Worm (Caenorhabditis elegans) whole organism, late embryonic: ENCODE results near the gene cdc-48.2.

Source experiments
- C08G9.2 ChIP-seq: sonication (generic microtip); optimal IDR thresholded peaks from 2 replicates; lab custom pipeline; 2016; ENCODE audit warnings: mild to moderate bottlenecking, missing genetic modification characterization, moderate library complexity, missing compliant biosample characterization
- F13H6.1 ChIP-seq: sonication (generic microtip); optimal IDR thresholded peaks from 2 replicates; lab custom pipeline; 2016; ENCODE audit warnings: missing genetic modification characterization, missing compliant biosample characterization
- K02D7.2 ChIP-seq: sonication (generic microtip); optimal IDR thresholded peaks from 2 replicates; lab custom pipeline; 2017; ENCODE audit warnings: mild to moderate bottlenecking, missing genetic modification characterization, missing compliant biosample characterization
- K09A11.1 ChIP-seq: sonication (generic microtip); optimal IDR thresholded peaks from 2 replicates; lab custom pipeline; 2017; ENCODE audit warnings: antibody characterized with exemption, mild to moderate bottlenecking, missing genetic modification characterization, missing compliant biosample characterization; ENCODE audit not compliant: insufficient read depth
- T23F11.4 ChIP-seq: fragments of 200-800 bp; sonication (Bioruptor generic); optimal IDR thresholded peaks from 2 replicates; lab custom pipeline; 2018; ENCODE audit warnings: mild to moderate bottlenecking, missing genetic modification characterization, missing compliant biosample characterization
- ahr-1 ChIP-seq: sonication (generic microtip); optimal IDR thresholded peaks from 2 replicates; lab custom pipeline; 2016; ENCODE audit warnings: missing genetic modification characterization, missing compliant biosample characterization
- ama-1 ChIP-seq: fragments of 150-350 bp; optimal IDR thresholded peaks from 2 replicates; lab custom pipeline; 2014
- ceh-18 ChIP-seq: sonication (generic microtip); optimal IDR thresholded peaks from 2 replicates; lab custom pipeline; 2016; ENCODE audit warnings: missing genetic modification characterization, missing compliant biosample characterization
- ceh-19 ChIP-seq: fragments of 200-800 bp; sonication (Bioruptor generic); optimal IDR thresholded peaks from 2 replicates; lab custom pipeline; 2018; ENCODE audit warnings: mild to moderate bottlenecking, missing genetic modification characterization, missing compliant biosample characterization
- ceh-2 ChIP-seq: sonication (generic microtip); optimal IDR thresholded peaks from 2 replicates; lab custom pipeline; 2016; ENCODE audit warnings: missing genotype, missing genetic modification characterization, missing compliant biosample characterization
- ceh-22 ChIP-seq: sonication (generic microtip); optimal IDR thresholded peaks from 2 replicates; lab custom pipeline; 2017; ENCODE audit warnings: missing biosample characterization, missing genetic modification characterization
- ceh-31 ChIP-seq: sonication (generic microtip); optimal IDR thresholded peaks from 2 replicates; lab custom pipeline; 2016; ENCODE audit warnings: missing genetic modification characterization, missing compliant biosample characterization
- ceh-48 ChIP-seq: sonication (generic microtip); optimal IDR thresholded peaks from 2 replicates; lab custom pipeline; 2016; ENCODE audit warnings: missing genetic modification characterization, inconsistent platforms, missing compliant biosample characterization
- ceh-6 ChIP-seq: fragments of 200-800 bp; sonication (Bioruptor generic); optimal IDR thresholded peaks from 2 replicates; lab custom pipeline; 2018; ENCODE audit warnings: mild to moderate bottlenecking, missing genetic modification characterization, missing compliant biosample characterization
- ceh-9 ChIP-seq: sonication (generic microtip); optimal IDR thresholded peaks from 2 replicates; lab custom pipeline; 2016; ENCODE audit warnings: mild to moderate bottlenecking, missing genetic modification characterization, inconsistent platforms, missing compliant biosample characterization
- che-1 ChIP-seq: sonication (generic microtip); optimal IDR thresholded peaks from 2 replicates; lab custom pipeline; 2016; ENCODE audit warnings: mild to moderate bottlenecking, missing genetic modification characterization, missing compliant biosample characterization
- dve-1 ChIP-seq: sonication (generic microtip); optimal IDR thresholded peaks from 2 replicates; lab custom pipeline; 2017; ENCODE audit warnings: antibody characterized with exemption, mild to moderate bottlenecking, missing genetic modification characterization, missing compliant biosample characterization
- elt-2 ChIP-seq: sonication (generic microtip); optimal IDR thresholded peaks from 2 replicates; lab custom pipeline; 2016; ENCODE audit warnings: missing genetic modification reagents, missing genetic modification characterization, missing compliant biosample characterization
- elt-4 ChIP-seq: sonication (generic microtip); optimal IDR thresholded peaks from 2 replicates; lab custom pipeline; 2016; ENCODE audit warnings: missing genetic modification characterization, missing compliant biosample characterization
- ets-4 ChIP-seq: sonication (generic microtip); optimal IDR thresholded peaks from 2 replicates; lab custom pipeline; 2016; ENCODE audit warnings: missing genetic modification characterization, missing compliant biosample characterization
- eyg-1 ChIP-seq: sonication (generic microtip); optimal IDR thresholded peaks from 2 replicates; lab custom pipeline; 2016; ENCODE audit warnings: missing genotype, missing genetic modification characterization, missing compliant biosample characterization
- fax-1 ChIP-seq: sonication (generic microtip); optimal IDR thresholded peaks from 2 replicates; lab custom pipeline; 2016; ENCODE audit warnings: missing genotype, missing genetic modification characterization, missing compliant biosample characterization
- fkh-6 ChIP-seq: sonication (generic microtip); optimal IDR thresholded peaks from 2 replicates; lab custom pipeline; 2016; ENCODE audit warnings: missing genetic modification characterization, missing compliant biosample characterization
- gmeb-2 ChIP-seq: sonication (generic microtip); optimal IDR thresholded peaks from 2 replicates; lab custom pipeline; 2016; ENCODE audit warnings: missing genetic modification characterization, inconsistent platforms, missing compliant biosample characterization
- hlh-13 ChIP-seq: fragments of 200-800 bp; sonication (Bioruptor generic); optimal IDR thresholded peaks from 2 replicates; lab custom pipeline; 2018; ENCODE audit warnings: mild to moderate bottlenecking, missing genetic modification characterization, missing compliant biosample characterization
- hlh-15 ChIP-seq: sonication (generic microtip); optimal IDR thresholded peaks from 2 replicates; lab custom pipeline; 2016; ENCODE audit warnings: missing genetic modification characterization, missing compliant biosample characterization
- hlh-30 ChIP-seq: sonication (generic microtip); optimal IDR thresholded peaks from 2 replicates; lab custom pipeline; 2017; ENCODE audit warnings: antibody characterized with exemption, missing genetic modification characterization, missing compliant biosample characterization; ENCODE audit not compliant: insufficient read depth
- lim-6 ChIP-seq: sonication (generic microtip); optimal IDR thresholded peaks from 2 replicates; lab custom pipeline; 2016; ENCODE audit warnings: missing genetic modification characterization, missing compliant biosample characterization
- lin-11 ChIP-seq: fragments of 200-800 bp; sonication (Bioruptor generic); optimal IDR thresholded peaks from 2 replicates; lab custom pipeline; 2018; ENCODE audit warnings: mild to moderate bottlenecking, missing genetic modification characterization, missing compliant biosample characterization
- madf-2 ChIP-seq: sonication (generic microtip); optimal IDR thresholded peaks from 2 replicates; lab custom pipeline; 2017; ENCODE audit warnings: missing genetic modification characterization, missing compliant biosample characterization
- mec-3 ChIP-seq: sonication (generic microtip); optimal IDR thresholded peaks from 2 replicates; lab custom pipeline; 2016; ENCODE audit warnings: borderline replicate concordance, missing genetic modification characterization, missing compliant biosample characterization
- nfya-1 ChIP-seq: sonication (generic microtip); optimal IDR thresholded peaks from 2 replicates; lab custom pipeline; 2017; ENCODE audit warnings: missing genetic modification characterization, mild to moderate bottlenecking, missing compliant biosample characterization, antibody characterized with exemption, moderate library complexity
- nhr-232 ChIP-seq: sonication (generic microtip); optimal IDR thresholded peaks from 2 replicates; lab custom pipeline; 2016; ENCODE audit warnings: missing genetic modification characterization, missing compliant biosample characterization
- odd-2 ChIP-seq: sonication (generic microtip); optimal IDR thresholded peaks from 2 replicates; lab custom pipeline; 2017; ENCODE audit warnings: antibody characterized with exemption, mild to moderate bottlenecking, missing genetic modification characterization, missing compliant biosample characterization
- pag-3 ChIP-seq: sonication (generic microtip); optimal IDR thresholded peaks from 2 replicates; lab custom pipeline; 2016; ENCODE audit warnings: missing compliant biosample characterization, missing genetic modification characterization, borderline replicate concordance
- pat-9 ChIP-seq: fragments of 200-800 bp; sonication (Bioruptor generic); optimal IDR thresholded peaks from 2 replicates; lab custom pipeline; 2018; ENCODE audit warnings: mild to moderate bottlenecking, missing genetic modification characterization, moderate library complexity, missing compliant biosample characterization
- pha-2 ChIP-seq: sonication (generic microtip); optimal IDR thresholded peaks from 2 replicates; lab custom pipeline; 2017; ENCODE audit warnings: mild to moderate bottlenecking, missing genetic modification characterization, missing compliant biosample characterization
- pha-4 ChIP-seq: fragments of 150-350 bp; optimal IDR thresholded peaks from 2 replicates; lab custom pipeline; 2018; ENCODE audit warnings: missing biosample characterization, missing genetic modification reagents, missing genetic modification characterization
- pqm-1 ChIP-seq: sonication (generic microtip); optimal IDR thresholded peaks from 2 replicates; lab custom pipeline; 2016; ENCODE audit warnings: missing genetic modification characterization, missing compliant biosample characterization
- pros-1 ChIP-seq: fragments of 150-350 bp; optimal IDR thresholded peaks from 2 replicates; lab custom pipeline; 2014; ENCODE audit warnings: missing biosample characterization, missing genetic modification reagents, missing genetic modification characterization
- ref-2 ChIP-seq: sonication (generic microtip); optimal IDR thresholded peaks from 2 replicates; lab custom pipeline; 2016; ENCODE audit warnings: missing genetic modification characterization, missing compliant biosample characterization
- sdc-2 ChIP-seq: sonication (generic microtip); optimal IDR thresholded peaks from 2 replicates; lab custom pipeline; 2016; ENCODE audit warnings: missing genotype, missing genetic modification characterization, missing compliant biosample characterization
- sox-4 ChIP-seq: sonication (generic microtip); optimal IDR thresholded peaks from 2 replicates; lab custom pipeline; 2017; ENCODE audit warnings: mild to moderate bottlenecking, missing genetic modification characterization, inconsistent platforms, missing compliant biosample characterization
- syd-9 ChIP-seq: sonication (generic microtip); optimal IDR thresholded peaks from 2 replicates; lab custom pipeline; 2016; ENCODE audit warnings: mild to moderate bottlenecking, missing genetic modification characterization, moderate library complexity, missing compliant biosample characterization
- tbx-2 ChIP-seq: sonication (generic microtip); optimal IDR thresholded peaks from 2 replicates; lab custom pipeline; 2016; ENCODE audit warnings: missing genetic modification characterization, missing compliant biosample characterization
- tbx-7 ChIP-seq: sonication (generic microtip); optimal IDR thresholded peaks from 2 replicates; lab custom pipeline; 2016; ENCODE audit warnings: missing genotype, missing genetic modification characterization, missing compliant biosample characterization
- ttx-3 ChIP-seq: sonication (generic microtip); optimal IDR thresholded peaks from 2 replicates; lab custom pipeline; 2016; ENCODE audit warnings: missing genetic modification reagents, missing genetic modification characterization, missing compliant biosample characterization
- unc-42 ChIP-seq: sonication (generic microtip); optimal IDR thresholded peaks from 2 replicates; lab custom pipeline; 2016; ENCODE audit warnings: missing genotype, missing genetic modification characterization, missing compliant biosample characterization
- unc-55 ChIP-seq: sonication (generic microtip); optimal IDR thresholded peaks from 2 replicates; lab custom pipeline; 2017; ENCODE audit warnings: missing biosample characterization, missing genetic modification reagents, missing genetic modification characterization
- zip-5 ChIP-seq: sonication (generic microtip); optimal IDR thresholded peaks from 2 replicates; lab custom pipeline; 2016; ENCODE audit warnings: missing genetic modification characterization, missing compliant biosample characterization
- ztf-16 ChIP-seq: sonication (generic microtip); optimal IDR thresholded peaks from 2 replicates; lab custom pipeline; 2017; ENCODE audit warnings: missing genetic modification characterization, missing compliant biosample characterization

The cdc-48.2 gene

DNA sequence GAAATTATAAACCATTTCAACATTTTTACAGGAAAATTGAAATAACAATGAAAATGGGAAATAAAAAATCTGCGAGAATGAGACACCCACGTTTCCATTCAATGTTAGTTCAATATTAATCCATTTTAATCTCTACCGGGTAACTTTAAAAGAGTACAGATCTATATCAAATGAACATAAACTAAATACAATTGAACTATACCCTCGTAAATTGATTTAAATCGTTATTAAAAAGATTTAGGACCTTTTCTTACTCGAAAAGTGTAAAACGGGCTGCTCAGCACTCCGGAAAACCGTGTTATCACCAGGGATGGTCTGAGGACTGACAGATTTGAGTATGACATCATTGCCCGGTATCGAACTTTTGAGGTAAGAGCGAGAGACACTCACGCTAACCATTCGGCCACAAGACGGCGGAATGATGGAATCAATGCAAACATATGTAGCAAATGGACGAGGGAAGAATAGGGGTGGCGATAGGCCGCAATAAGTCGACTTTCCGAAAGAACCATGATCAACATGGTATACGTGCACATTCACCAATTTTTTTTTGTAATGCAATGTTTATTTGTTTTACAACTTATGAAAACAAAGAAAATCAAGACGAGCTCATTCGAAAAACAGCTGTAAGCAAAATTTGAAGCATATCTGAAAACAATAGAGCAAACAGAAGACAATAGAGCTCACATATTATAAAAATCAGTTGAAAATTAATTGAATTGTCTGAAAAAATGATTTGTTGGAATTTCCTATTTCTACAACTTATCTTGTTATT, 31.2 kb upstream of the cdc-48.2 start, which contains the start of the genes chst-1 and C41C4.9:
Gene chst-1 (minus strand): TSS at position 51 of the 775 bp plus-strand sequence.
Gene C41C4.9 (plus strand): TSS at position 725 of the 775 bp plus-strand sequence.
- TF ChIP-seq hlh-13 (GFP tag; lab: Kevin White, UChicago) (peak; percentile 91), ceh-18 (tag; lab: Kevin White, UChicago) (peak; percentile 88), ahr-1 (tag; lab: Kevin White, UChicago) (peak; percentile 91), K02D7.2 (tag; lab: Kevin White, UChicago) (peak; percentile 89), ceh-2 (tag; lab: Kevin White, UChicago) (peak; percentile 87), sdc-2 (tag; lab: Kevin White, UChicago) (peak; percentile 86), C08G9.2 (tag; lab: Kevin White, UChicago) (peak; percentile 80), ztf-16 (peak; percentile 96), dve-1 (tag; lab: Kevin White, UChicago) (peak; percentile 90), hlh-30 (tag; lab: Kevin White, UChicago) (peak; percentile 69), hlh-15 (tag; lab: Kevin White, UChicago) (peak; percentile 88), T23F11.4 (GFP tag; lab: Kevin White, UChicago) (peak; percentile 88), K09A11.1 (tag; lab: Kevin White, UChicago) (peak; percentile 79), lim-6 (tag; lab: Kevin White, UChicago) (peak; percentile 76), tbx-2 (tag; lab: Kevin White, UChicago) (peak; percentile 90), F13H6.1 (peak; percentile 86), ama-1 (lab: Kevin White, UChicago) (no peak), ceh-48 (tag; lab: Kevin White, UChicago) (peak; percentile 82), pqm-1 (tag; lab: Kevin White, UChicago) (peak; percentile 84), tbx-7 (tag; lab: Kevin White, UChicago) (peak; percentile 55), ref-2 (tag; lab: Kevin White, UChicago) (no peak), fkh-6 (tag; lab: Kevin White, UChicago) (peak; percentile 94), fax-1 (tag; lab: Kevin White, UChicago) (peak; percentile 87), eyg-1 (tag; lab: Kevin White, UChicago) (peak; percentile 93), pha-4 (tag; lab: Kevin White, UChicago) (no peak), nhr-232 (peak; percentile 89), nfya-1 (tag; lab: Kevin White, UChicago) (peak; percentile 69), ets-4 (tag; lab: Kevin White, UChicago) (peak; percentile 77), gmeb-2 (peak; percentile 93), syd-9 (peak; percentile 90), odd-2 (tag; lab: Kevin White, UChicago) (no peak), ceh-19 (peak; percentile 94), elt-2 (tag; lab: Kevin White, UChicago) (peak; percentile 97), ceh-31 (tag; lab: Kevin White, UChicago) (peak; percentile 84), ceh-6 (peak; percentile 96), mec-3 (tag; lab: Kevin White, UChicago) (no peak), madf-2 (tag; lab: Kevin White, UChicago) (peak; percentile 92), unc-55 (GFP tag; lab: Kevin White, UChicago) (peak; percentile 16), ceh-9 (peak; percentile 89), pat-9 (tag; lab: Kevin White, UChicago) (peak; percentile 94), che-1 (tag; lab: Kevin White, UChicago) (peak; percentile 92), zip-5 (tag; lab: Kevin White, UChicago) (peak; percentile 67), sox-4 (tag; lab: Kevin White, UChicago) (peak; percentile 92), lin-11 (peak; percentile 88), unc-42 (peak; percentile 26), pag-3 (tag; lab: Kevin White, UChicago) (peak; percentile 84), elt-4 (peak; percentile 73), ttx-3 (tag; lab: Kevin White, UChicago) (peak; percentile 89), ceh-22 (peak; percentile 56), pha-2 (tag; lab: Kevin White, UChicago) (peak; percentile 92), pros-1 (tag; lab: Kevin White, UChicago) (no peak)
